Fruit fly (Drosophila melanogaster) whole organism, embryonic: ENCODE data around the gene meigo.

ENCODE experiments used
- B-H2 ChIP-seq: fragments of 200-800 bp; sonication (Bioruptor generic); optimal IDR thresholded peaks from 2 replicates; lab custom pipeline; 2018; ENCODE audit warnings: missing biosample characterization, mild to moderate bottlenecking, missing genetic modification characterization
- CG11085 ChIP-seq: fragments of 200-800 bp; sonication (Bioruptor generic); IDR thresholded peaks from 2 replicates; pipeline ENCODE4 v1.3.6; 2022; ENCODE audit warnings: missing biosample characterization, missing genetic modification characterization
- CG15073 ChIP-seq: fragments of 200-800 bp; sonication (Bioruptor generic); optimal IDR thresholded peaks from 2 replicates; lab custom pipeline; 2016; ENCODE audit warnings: missing biosample characterization, missing genetic modification characterization
- CG1603 ChIP-seq: fragments of 200-800 bp; sonication (Bioruptor generic); optimal IDR thresholded peaks from 2 replicates; lab custom pipeline; 2019; ENCODE audit warnings: missing biosample characterization, mild to moderate bottlenecking, missing genetic modification characterization, moderate library complexity
- CG16815 ChIP-seq: fragments of 200-800 bp; sonication (Bioruptor generic); optimal IDR thresholded peaks from 3 replicates; lab custom pipeline; 2017; ENCODE audit warnings: missing biosample characterization, mild to moderate bottlenecking, missing genetic modification characterization
- CG17912 ChIP-seq: fragments of 200-800 bp; sonication (Bioruptor generic); optimal IDR thresholded peaks from 2 replicates; lab custom pipeline; 2018; ENCODE audit warnings: missing biosample characterization, mild to moderate bottlenecking, missing genetic modification characterization
- CG18599 ChIP-seq: fragments of 200-800 bp; sonication (Bioruptor generic); optimal IDR thresholded peaks from 3 replicates; lab custom pipeline; 2017; ENCODE audit warnings: missing biosample characterization, missing genetic modification characterization, mild to moderate bottlenecking, moderate library complexity, missing genetic modification reagents
- CG31224 ChIP-seq: fragments of 200-800 bp; sonication (Bioruptor generic); IDR thresholded peaks from 2 replicates; pipeline ENCODE4 v1.3.6; 2022; ENCODE audit warnings: missing biosample characterization, missing genetic modification characterization
- CG34224 ChIP-seq: fragments of 200-800 bp; sonication (Bioruptor generic); IDR thresholded peaks from 3 replicates; pipeline ENCODE4 v1.3.6; 2022; ENCODE audit warnings: missing biosample characterization, missing genetic modification characterization; ENCODE audit not compliant: partially characterized antibody
- CG34376 ChIP-seq: fragments of 200-800 bp; sonication (Bioruptor generic); optimal IDR thresholded peaks from 2 replicates; lab custom pipeline; 2018; ENCODE audit warnings: missing biosample characterization, mild to moderate bottlenecking, missing genetic modification characterization
- CG43689 ChIP-seq: fragments of 200-800 bp; sonication (Bioruptor generic); IDR thresholded peaks from 2 replicates; pipeline ENCODE4 v1.3.6; 2022; ENCODE audit warnings: missing biosample characterization, missing genetic modification characterization
- CG4730 ChIP-seq: fragments of 200-800 bp; sonication (Bioruptor generic); IDR thresholded peaks from 2 replicates; pipeline ENCODE4 v1.3.6; 2022; ENCODE audit warnings: missing biosample characterization, missing genetic modification characterization
- CG4820 ChIP-seq: fragments of 200-800 bp; sonication (Bioruptor generic); optimal IDR thresholded peaks from 3 replicates; lab custom pipeline; 2016; ENCODE audit warnings: missing biosample characterization, missing genetic modification characterization
- CG6272 ChIP-seq: fragments of 200-800 bp; sonication (Bioruptor generic); IDR thresholded peaks from 2 replicates; pipeline ENCODE4 v1.3.6; 2022; ENCODE audit warnings: missing biosample characterization, missing genetic modification characterization
- CG8359 ChIP-seq: fragments of 200-800 bp; sonication (Bioruptor generic); optimal IDR thresholded peaks from 2 replicates; lab custom pipeline; 2017; ENCODE audit warnings: missing biosample characterization, mild to moderate bottlenecking, missing genetic modification characterization, borderline replicate concordance
- D ChIP-seq, 2 experiments: fragments of 200-800 bp in 1 of 2; fragments of >200 bp in 1 of 2; sonication (Bioruptor generic) in 1 of 2; optimal IDR thresholded peaks; 2 replicates in 1 of 2; 3 replicates in 1 of 2; lab custom pipeline; 2017; ENCODE audit warnings: mild to moderate bottlenecking in 1 of 2, missing biosample characterization in 1 of 2, missing genetic modification characterization in 1 of 2, missing genetic modification reagents in 1 of 2
- Dip2 ChIP-seq: fragments of 200-800 bp; sonication (Bioruptor generic); IDR thresholded peaks from 2 replicates; pipeline ENCODE4 v1.3.6; 2022; ENCODE audit warnings: missing biosample characterization, missing genetic modification characterization
- Dref ChIP-seq: fragments of 200-800 bp; sonication (Bioruptor generic); IDR thresholded peaks from 2 replicates; pipeline ENCODE4 v1.3.6; 2022; ENCODE audit warnings: missing biosample characterization, missing genetic modification characterization
- E2f1 ChIP-seq: fragments of 200-800 bp; sonication (Bioruptor generic); IDR thresholded peaks from 2 replicates; pipeline ENCODE4 v1.3.6; 2022; ENCODE audit warnings: missing biosample characterization, missing genetic modification characterization
- Ets97D ChIP-seq: fragments of 200-800 bp; sonication (Bioruptor generic); optimal IDR thresholded peaks from 3 replicates; lab custom pipeline; 2016; ENCODE audit warnings: missing biosample characterization, missing genetic modification characterization
- Gug ChIP-seq: fragments of 200-800 bp; sonication (Bioruptor generic); IDR thresholded peaks from 4 replicates; pipeline ENCODE4 v1.3.6; 2022; ENCODE audit warnings: missing biosample characterization, missing genetic modification characterization
- Nf-YB ChIP-seq: fragments of 200-800 bp; sonication (Bioruptor generic); optimal IDR thresholded peaks from 3 replicates; lab custom pipeline; 2019; ENCODE audit warnings: missing biosample characterization, mild to moderate bottlenecking, missing genetic modification characterization, moderate library complexity
- Opbp ChIP-seq: fragments of 200-800 bp; sonication (Bioruptor generic); IDR thresholded peaks from 3 replicates; pipeline ENCODE4 v1.3.6; 2022; ENCODE audit warnings: missing biosample characterization, missing genetic modification characterization; ENCODE audit not compliant: partially characterized antibody
- Sox100B ChIP-seq: fragments of 200-800 bp; sonication (Bioruptor generic); optimal IDR thresholded peaks from 3 replicates; lab custom pipeline; 2018; ENCODE audit warnings: missing biosample characterization, mild to moderate bottlenecking, missing genetic modification characterization
- Sox102F ChIP-seq: fragments of 200-800 bp; sonication (Bioruptor generic); optimal IDR thresholded peaks from 2 replicates; lab custom pipeline; 2018; ENCODE audit warnings: missing biosample characterization, mild to moderate bottlenecking, missing genetic modification characterization, moderate library complexity
- ab ChIP-seq: fragments of 200-800 bp; sonication (Bioruptor generic); optimal IDR thresholded peaks from 2 replicates; lab custom pipeline; 2016; ENCODE audit warnings: missing biosample characterization, missing genetic modification characterization
- bowl ChIP-seq: fragments of 200-800 bp; sonication (Bioruptor generic); IDR thresholded peaks from 2 replicates; pipeline ENCODE4 v1.3.6; 2022; ENCODE audit warnings: missing biosample characterization, missing genetic modification characterization
- chn ChIP-seq: fragments of 200-800 bp; sonication (Bioruptor generic); optimal IDR thresholded peaks from 2 replicates; lab custom pipeline; 2016; ENCODE audit warnings: missing biosample characterization, missing genetic modification characterization
- eve ChIP-seq, 2 experiments: fragments of >200 bp; optimal IDR thresholded peaks; 2 replicates each; lab custom pipeline; 2017; ENCODE audit warnings: missing biosample characterization in 2 of 2, missing genetic modification characterization in 2 of 2
- fd102C ChIP-seq: fragments of 200-800 bp; sonication (Bioruptor generic); optimal IDR thresholded peaks from 2 replicates; lab custom pipeline; 2018; ENCODE audit warnings: missing biosample characterization, mild to moderate bottlenecking, missing genetic modification characterization, moderate library complexity
- fu2 ChIP-seq: fragments of 200-800 bp; sonication (Bioruptor generic); optimal IDR thresholded peaks from 2 replicates; lab custom pipeline; 2016; ENCODE audit warnings: missing biosample characterization, missing genetic modification characterization
- gro ChIP-seq: fragments of 200-800 bp; sonication (Bioruptor generic); optimal IDR thresholded peaks from 2 replicates; lab custom pipeline; 2016; ENCODE audit warnings: missing biosample characterization, missing genetic modification characterization
- inv ChIP-seq: fragments of 200-800 bp; sonication (Bioruptor generic); IDR thresholded peaks from 2 replicates; pipeline ENCODE4 v1.3.6; 2022; ENCODE audit warnings: missing biosample characterization, missing genetic modification characterization; ENCODE audit not compliant: partially characterized antibody
- lov ChIP-seq, 2 experiments: fragments of 200-800 bp in 1 of 2; fragments of >200 bp in 1 of 2; sonication (Bioruptor generic) in 1 of 2; IDR thresholded peaks in 1 of 2; optimal IDR thresholded peaks in 1 of 2; 2 replicates in 1 of 2; 3 replicates in 1 of 2; pipeline versions ENCODE4 v1.3.6 to Lab custom; 2017 to 2022; ENCODE audit warnings: missing biosample characterization in 1 of 2, missing genetic modification characterization in 1 of 2
- nau ChIP-seq: fragments of 200-800 bp; sonication (Bioruptor generic); optimal IDR thresholded peaks from 3 replicates; lab custom pipeline; 2017; ENCODE audit warnings: missing biosample characterization, mild to moderate bottlenecking, missing genetic modification characterization, missing genetic modification reagents
- oc ChIP-seq: fragments of 200-800 bp; sonication (Bioruptor generic); optimal IDR thresholded peaks from 2 replicates; lab custom pipeline; 2018; ENCODE audit warnings: missing biosample characterization, mild to moderate bottlenecking, missing genetic modification characterization, moderate library complexity
- odd ChIP-seq: fragments of 200-800 bp; sonication (Bioruptor generic); optimal IDR thresholded peaks from 2 replicates; lab custom pipeline; 2017; ENCODE audit warnings: missing biosample characterization, mild to moderate bottlenecking, missing genetic modification characterization
- pan ChIP-seq, 4 experiments: fragments of >200 bp in 3 of 4; fragments of 200-800 bp in 1 of 4; sonication (Bioruptor generic) in 1 of 4; optimal IDR thresholded peaks in 3 of 4; IDR thresholded peaks in 1 of 4; 2 replicates each; pipeline versions ENCODE4 v1.3.6 to Lab custom; 2017 to 2022; ENCODE audit warnings: missing biosample characterization in 2 of 4, missing genetic modification characterization in 2 of 4, mixed read lengths in 1 of 4
- peb ChIP-seq: fragments of 200-800 bp; sonication (Bioruptor generic); IDR thresholded peaks from 2 replicates; pipeline ENCODE4 v1.3.6; 2022; ENCODE audit warnings: missing biosample characterization, missing genetic modification characterization
- sd ChIP-seq: fragments of 200-800 bp; sonication (Bioruptor generic); optimal IDR thresholded peaks from 3 replicates; lab custom pipeline; 2018; ENCODE audit warnings: missing biosample characterization, mild to moderate bottlenecking, missing genetic modification characterization, moderate library complexity
- slp2 ChIP-seq: fragments of 200-800 bp; sonication (Bioruptor generic); optimal IDR thresholded peaks from 2 replicates; lab custom pipeline; 2016; ENCODE audit warnings: missing biosample characterization, missing genetic modification characterization
- sug ChIP-seq: fragments of 200-800 bp; optimal IDR thresholded peaks from 2 replicates; lab custom pipeline; 2019; ENCODE audit warnings: missing biosample characterization, mild to moderate bottlenecking, missing genetic modification characterization, moderate library complexity
- tin ChIP-seq: fragments of 200-800 bp; sonication (Bioruptor generic); optimal IDR thresholded peaks from 3 replicates; lab custom pipeline; 2016; ENCODE audit warnings: missing biosample characterization, missing genetic modification characterization
- trem ChIP-seq: fragments of 200-800 bp; optimal IDR thresholded peaks from 3 replicates; lab custom pipeline; 2019; ENCODE audit warnings: missing biosample characterization, mild to moderate bottlenecking, missing genetic modification characterization, moderate library complexity
- z ChIP-seq: fragments of 200-800 bp; sonication (Bioruptor generic); IDR thresholded peaks from 3 replicates; pipeline ENCODE4 v1.3.6; 2022; ENCODE audit warnings: missing biosample characterization, missing genetic modification characterization
- zen2 ChIP-seq: fragments of 200-800 bp; sonication (Bioruptor generic); IDR thresholded peaks from 3 replicates; pipeline ENCODE4 v1.3.6; 2022; ENCODE audit warnings: missing biosample characterization, missing genetic modification characterization; ENCODE audit not compliant: partially characterized antibody
- zf30C ChIP-seq: fragments of 200-800 bp; sonication (Bioruptor generic); optimal IDR thresholded peaks from 3 replicates; lab custom pipeline; 2018; ENCODE audit warnings: missing biosample characterization, mild to moderate bottlenecking, missing genetic modification characterization

The meigo gene

dm6 chr3R:21156572-21157480, 18.8 kb downstream of the meigo start:
- TF ChIP-seq CG1603 (tag; lab: Kevin White, UChicago), result no peak
- TF ChIP-seq ab, result no peak
- TF ChIP-seq Nf-YB (GFP tag; lab: Kevin White, UChicago), result no peak
- no peak for TF ChIP-seq lov (optimal IDR thresholded peaks at IDR 0.05; lab: Kevin White, UChicago)
- TF ChIP-seq lov (GFP tag; IDR thresholded peaks at IDR 0.05; lab: Robert Waterston, UW), result no peak
- TF ChIP-seq D (optimal IDR thresholded peaks at IDR 0.05; lab: Kevin White, UChicago), result no peak
- no peak for TF ChIP-seq D (GFP tag; optimal IDR thresholded peaks at IDR 0.05; lab: Kevin White, UChicago)
- TF ChIP-seq fd102C, result no peak
- no peak for TF ChIP-seq Sox100B (GFP tag; lab: Kevin White, UChicago)
- no peak for TF ChIP-seq CG17912
- TF ChIP-seq CG34224 (GFP tag; lab: Robert Waterston, UW), result no peak
- no peak for TF ChIP-seq CG31224 (GFP tag; lab: Robert Waterston, UW)
- TF ChIP-seq sd (tag; lab: Kevin White, UChicago), result peak; percentile 84
- TF ChIP-seq E2f1 (GFP tag; lab: Robert Waterston, UW), result no peak
- peak in 1 of 2 experiments; percentile 61 for TF ChIP-seq eve (GFP tag; optimal IDR thresholded peaks at IDR 0.05; lab: Kevin White, UChicago)
- no peak for TF ChIP-seq Sox102F
- TF ChIP-seq B-H2 (GFP tag; lab: Kevin White, UChicago), result no peak
- peak; percentile 30 for TF ChIP-seq CG34376 (GFP tag; lab: Kevin White, UChicago)
- TF ChIP-seq CG4730 (GFP tag; lab: Robert Waterston, UW), result no peak
- TF ChIP-seq Gug, result no peak
- no peak for TF ChIP-seq slp2
- TF ChIP-seq CG15073 (GFP tag; lab: Kevin White, UChicago), result no peak
- TF ChIP-seq pan (optimal IDR thresholded peaks at IDR 0.05; lab: Kevin White, UChicago), result no peak
- TF ChIP-seq pan (GFP tag; optimal IDR thresholded peaks at IDR 0.05 in 1 of 2, IDR thresholded peaks at IDR 0.05 in 1 of 2), result no peak
- TF ChIP-seq chn (GFP tag; lab: Kevin White, UChicago), result no peak
- peak; percentile 2 for TF ChIP-seq nau (GFP tag; lab: Kevin White, UChicago)
- TF ChIP-seq CG8359 (GFP tag; lab: Kevin White, UChicago), result no peak
- no peak for TF ChIP-seq tin
- no peak for TF ChIP-seq CG6272 (GFP tag; lab: Robert Waterston, UW)
- no peak for TF ChIP-seq CG18599 (GFP tag; lab: Kevin White, UChicago)
- TF ChIP-seq Opbp, result no peak
- TF ChIP-seq inv (GFP tag; lab: Robert Waterston, UW), result no peak
- TF ChIP-seq odd (GFP tag; lab: Kevin White, UChicago), result no peak
- peak; percentile 24 for TF ChIP-seq oc (tag; lab: Kevin White, UChicago)
- TF ChIP-seq bowl (GFP tag; lab: Robert Waterston, UW), result no peak
- TF ChIP-seq CG11085 (GFP tag; lab: Robert Waterston, UW), result no peak
- TF ChIP-seq peb (GFP tag; lab: Robert Waterston, UW), result no peak
- peak; percentile 29 for TF ChIP-seq sug (tag; lab: Kevin White, UChicago)
- no peak for TF ChIP-seq Ets97D (GFP tag; lab: Kevin White, UChicago)
- TF ChIP-seq Dip2 (GFP tag; lab: Robert Waterston, UW), result no peak
- no peak for TF ChIP-seq CG43689 (GFP tag; lab: Robert Waterston, UW)
- no peak for TF ChIP-seq Dref
- no peak for TF ChIP-seq zf30C (GFP tag; lab: Kevin White, UChicago)
- no peak for TF ChIP-seq gro (GFP tag; lab: Kevin White, UChicago)
- TF ChIP-seq zen2, result no peak
- no peak for TF ChIP-seq trem (tag; lab: Kevin White, UChicago)
- no peak for TF ChIP-seq fu2
- no peak for TF ChIP-seq CG4820
- TF ChIP-seq CG16815 (GFP tag; lab: Kevin White, UChicago), result no peak
- no peak for TF ChIP-seq z (GFP tag; lab: Robert Waterston, UW)
